Worm (Caenorhabditis elegans) whole organism, midembryonic: ENCODE results near the gene cutl-3.

ENCODE experiments used
- T22C8.4 ChIP-seq: fragments of 200-800 bp; sonication (Bioruptor generic); IDR thresholded peaks from 2 replicates; pipeline ENCODE4 v1.3.6; 2022; ENCODE audit warnings: missing genetic modification characterization, missing compliant biosample characterization
- cog-1 ChIP-seq: sonication (generic microtip); optimal IDR thresholded peaks from 2 replicates; lab custom pipeline; 2016; ENCODE audit warnings: missing genetic modification characterization, missing compliant biosample characterization
- flt-1 ChIP-seq: fragments of 200-800 bp; sonication (Bioruptor generic); IDR thresholded peaks from 2 replicates; pipeline ENCODE4 v1.3.6; 2022; ENCODE audit warnings: missing genetic modification characterization, missing compliant biosample characterization
- klf-2 ChIP-seq: fragments of 200-800 bp; sonication (Bioruptor generic); conservative IDR thresholded peaks from 2 replicates; pipeline ENCODE4 v1.3.6; 2022; ENCODE audit warnings: missing genetic modification reagents, missing genetic modification characterization, missing compliant biosample characterization
- med-1 ChIP-seq: sonication (generic microtip); optimal IDR thresholded peaks from 2 replicates; lab custom pipeline; 2017; ENCODE audit warnings: missing genetic modification characterization, mild to moderate bottlenecking, missing compliant biosample characterization, antibody characterized with exemption, missing genetic modification reagents; ENCODE audit not compliant: insufficient read depth
- ref-1 ChIP-seq: fragments of 200-800 bp; sonication (Bioruptor generic); conservative IDR thresholded peaks from 2 replicates; pipeline ENCODE4 v1.3.6; 2022; ENCODE audit warnings: missing genetic modification reagents, missing genetic modification characterization, missing compliant biosample characterization
- tab-1 ChIP-seq: fragments of 200-800 bp; sonication (Bioruptor generic); IDR thresholded peaks from 2 replicates; pipeline ENCODE4 v1.3.6; 2022; ENCODE audit warnings: missing genetic modification characterization, missing compliant biosample characterization
- ztf-23 ChIP-seq: fragments of 200-800 bp; sonication (Bioruptor generic); IDR thresholded peaks from 2 replicates; pipeline ENCODE4 v1.3.6; 2022; ENCODE audit warnings: missing genetic modification reagents, missing genetic modification characterization, missing compliant biosample characterization
- ztf-29 ChIP-seq: fragments of 200-800 bp; sonication (Bioruptor generic); IDR thresholded peaks from 2 replicates; pipeline ENCODE4 v1.3.6; 2022; ENCODE audit warnings: missing genetic modification reagents, missing genetic modification characterization, missing compliant biosample characterization

The cutl-3 gene

ce11 chrX:15035748-15036147, 36.7 kb upstream of the cutl-3 start:
- TF ChIP-seq T22C8.4 (GFP tag; lab: Robert Waterston, UW): no peak
- TF ChIP-seq flt-1 (GFP tag; lab: Robert Waterston, UW): no peak
- TF ChIP-seq ref-1 (GFP tag; lab: Robert Waterston, UW): no peak
- no peak for TF ChIP-seq tab-1 (GFP tag; lab: Robert Waterston, UW)
- TF ChIP-seq ztf-23 (GFP tag; lab: Robert Waterston, UW): no peak
- no peak for TF ChIP-seq klf-2 (GFP tag; lab: Robert Waterston, UW)
- TF ChIP-seq cog-1 (tag; lab: Kevin White, UChicago): no peak
- TF ChIP-seq ztf-29 (GFP tag; lab: Robert Waterston, UW): no peak
- TF ChIP-seq med-1 (GFP tag; lab: Kevin White, UChicago): no peak

ce11 chrX:15034787-15035186, 35.8 kb upstream of the cutl-3 start, which contains the start of gene dsc-1:
dsc-1 (minus strand) TSS chrX:15034832.
- TF ChIP-seq tab-1 (GFP tag; lab: Robert Waterston, UW): no peak
- TF ChIP-seq T22C8.4 (GFP tag; lab: Robert Waterston, UW): no peak
- TF ChIP-seq ref-1 (GFP tag; lab: Robert Waterston, UW): no peak
- no peak for TF ChIP-seq med-1 (GFP tag; lab: Kevin White, UChicago)
- TF ChIP-seq cog-1 (tag; lab: Kevin White, UChicago): no peak
- TF ChIP-seq ztf-23 (GFP tag; lab: Robert Waterston, UW): no peak
- TF ChIP-seq flt-1 (GFP tag; lab: Robert Waterston, UW): no peak
- TF ChIP-seq klf-2 (GFP tag; lab: Robert Waterston, UW): no peak

ce11 chrX:15027997-15028396, 29.0 kb upstream of the cutl-3 start:
- TF ChIP-seq ztf-29 (GFP tag; lab: Robert Waterston, UW) (no peak), ref-1 (GFP tag; lab: Robert Waterston, UW) (no peak), cog-1 (tag; lab: Kevin White, UChicago) (no peak), flt-1 (GFP tag; lab: Robert Waterston, UW) (no peak), T22C8.4 (GFP tag; lab: Robert Waterston, UW) (no peak), ztf-23 (GFP tag; lab: Robert Waterston, UW) (no peak), klf-2 (GFP tag; lab: Robert Waterston, UW) (no peak), med-1 (GFP tag; lab: Kevin White, UChicago) (no peak), tab-1 (GFP tag; lab: Robert Waterston, UW) (no peak)

ce11 chrX:15027566-15027965, 28.6 kb upstream of the cutl-3 start:
- TF ChIP-seq klf-2 (GFP tag; lab: Robert Waterston, UW) (no peak), T22C8.4 (GFP tag; lab: Robert Waterston, UW) (no peak), tab-1 (GFP tag; lab: Robert Waterston, UW) (no peak), cog-1 (tag; lab: Kevin White, UChicago) (no peak), med-1 (GFP tag; lab: Kevin White, UChicago) (no peak), flt-1 (GFP tag; lab: Robert Waterston, UW) (no peak)

ce11 chrX:15026008-15026407, 27.0 kb upstream of the cutl-3 start, which contains the start of gene seb-3:
seb-3 (plus strand) TSS chrX:15026308.
- TF ChIP-seq ztf-23 (GFP tag; lab: Robert Waterston, UW) (no peak), cog-1 (tag; lab: Kevin White, UChicago) (no peak), flt-1 (GFP tag; lab: Robert Waterston, UW) (no peak), T22C8.4 (GFP tag; lab: Robert Waterston, UW) (no peak), ref-1 (GFP tag; lab: Robert Waterston, UW) (no peak), tab-1 (GFP tag; lab: Robert Waterston, UW) (no peak), med-1 (GFP tag; lab: Kevin White, UChicago) (no peak), klf-2 (GFP tag; lab: Robert Waterston, UW) (no peak)

ce11 chrX:15016102-15016501, 17.1 kb upstream of the cutl-3 start:
- TF ChIP-seq ztf-23 (GFP tag; lab: Robert Waterston, UW): no peak
- no peak for TF ChIP-seq cog-1 (tag; lab: Kevin White, UChicago)
- no peak for TF ChIP-seq tab-1 (GFP tag; lab: Robert Waterston, UW)
- TF ChIP-seq flt-1 (GFP tag; lab: Robert Waterston, UW): no peak
- no peak for TF ChIP-seq med-1 (GFP tag; lab: Kevin White, UChicago)

- TF ChIP-seq med-1 (GFP tag; lab: Kevin White, UChicago): no peak
Observed at ce11 chrX:15013941-15014453, 15.0 kb upstream of the cutl-3 start.

- TF ChIP-seq T22C8.4 (GFP tag; lab: Robert Waterston, UW): no peak
- no peak for TF ChIP-seq flt-1 (GFP tag; lab: Robert Waterston, UW)
- TF ChIP-seq ztf-23 (GFP tag; lab: Robert Waterston, UW): no peak
- TF ChIP-seq ztf-29 (GFP tag; lab: Robert Waterston, UW): no peak
- no peak for TF ChIP-seq med-1 (GFP tag; lab: Kevin White, UChicago)
- no peak for TF ChIP-seq klf-2 (GFP tag; lab: Robert Waterston, UW)
- no peak for TF ChIP-seq tab-1 (GFP tag; lab: Robert Waterston, UW)
- no peak for TF ChIP-seq ref-1 (GFP tag; lab: Robert Waterston, UW)
- no peak for TF ChIP-seq cog-1 (tag; lab: Kevin White, UChicago)
Observed at ce11 chrX:15011526-15012274, 12.7 kb upstream of the cutl-3 start.

ce11 chrX:15010941-15011340, 11.9 kb upstream of the cutl-3 start:
- TF ChIP-seq ztf-23 (GFP tag; lab: Robert Waterston, UW) (no peak), klf-2 (GFP tag; lab: Robert Waterston, UW) (no peak), cog-1 (tag; lab: Kevin White, UChicago) (no peak), med-1 (GFP tag; lab: Kevin White, UChicago) (no peak), ztf-29 (GFP tag; lab: Robert Waterston, UW) (no peak), tab-1 (GFP tag; lab: Robert Waterston, UW) (no peak), ref-1 (GFP tag; lab: Robert Waterston, UW) (no peak), flt-1 (GFP tag; lab: Robert Waterston, UW) (no peak), T22C8.4 (GFP tag; lab: Robert Waterston, UW) (no peak)
